Worm (Caenorhabditis elegans) whole organism, L1 larva: ENCODE measurements around the gene maoc-1.

Source experiments
- C16A3.4 ChIP-seq: fragments of 150-350 bp; optimal IDR thresholded peaks from 2 replicates; lab custom pipeline; 2014; ENCODE audit warnings: missing biosample characterization, missing genetic modification characterization
- F16B12.6 ChIP-seq: fragments of 150-350 bp; optimal IDR thresholded peaks from 2 replicates; lab custom pipeline; 2014; ENCODE audit warnings: missing biosample characterization, missing genetic modification characterization
- ama-1 ChIP-seq: fragments of 150-350 bp; optimal IDR thresholded peaks from 2 replicates; lab custom pipeline; 2014
- ceh-63 ChIP-seq: fragments of 200-800 bp; sonication (Bioruptor generic); optimal IDR thresholded peaks from 2 replicates; lab custom pipeline; 2018; ENCODE audit warnings: mild to moderate bottlenecking, missing genetic modification characterization, missing compliant biosample characterization
- ceh-8 ChIP-seq: fragments of 200-800 bp; sonication (Bioruptor generic); optimal IDR thresholded peaks from 2 replicates; lab custom pipeline; 2018; ENCODE audit warnings: mild to moderate bottlenecking, missing genetic modification characterization, moderate library complexity, missing compliant biosample characterization
- ceh-82 ChIP-seq, 3 experiments: fragments of 150-350 bp in 1 of 3; sonication (generic microtip) in 2 of 3; optimal IDR thresholded peaks; 2 replicates each; lab custom pipeline; 2014 to 2017; ENCODE audit warnings: missing biosample characterization in 3 of 3, missing genetic modification characterization in 3 of 3
- dsc-1 ChIP-seq: sonication (generic microtip); optimal IDR thresholded peaks from 2 replicates; lab custom pipeline; 2016; ENCODE audit warnings: mild to moderate bottlenecking, missing genetic modification characterization, missing compliant biosample characterization
- efl-1 ChIP-seq, 4 experiments: fragments of 150-350 bp; optimal IDR thresholded peaks in 3 of 4; peaks in 1 of 4; 1 replicate in 1 of 4; 2 replicates in 3 of 4; lab custom pipeline; 2014; ENCODE audit warnings: missing biosample characterization in 2 of 4, missing genetic modification characterization in 2 of 4, missing genetic modification reagents in 2 of 4
- efl-3 ChIP-seq: fragments of 200-800 bp; sonication (Bioruptor generic); optimal IDR thresholded peaks from 2 replicates; lab custom pipeline; 2018; ENCODE audit warnings: mild to moderate bottlenecking, missing genetic modification characterization, missing compliant biosample characterization
- egl-13 ChIP-seq: sonication (generic microtip); optimal IDR thresholded peaks from 2 replicates; lab custom pipeline; 2016; ENCODE audit warnings: missing genotype, missing genetic modification reagents, missing genetic modification characterization, missing compliant biosample characterization
- fkh-10 ChIP-seq: sonication (generic microtip); optimal IDR thresholded peaks from 2 replicates; lab custom pipeline; 2017; ENCODE audit warnings: missing biosample characterization, missing genetic modification reagents, missing genetic modification characterization
- fkh-8 ChIP-seq: sonication (generic microtip); optimal IDR thresholded peaks from 2 replicates; lab custom pipeline; 2016; ENCODE audit warnings: mild to moderate bottlenecking, missing genetic modification characterization, missing compliant biosample characterization
- irx-1 ChIP-seq: sonication (generic microtip); optimal IDR thresholded peaks from 2 replicates; lab custom pipeline; 2016; ENCODE audit warnings: missing genetic modification characterization, missing compliant biosample characterization
- lin-13 ChIP-seq: fragments of 150-350 bp; optimal IDR thresholded peaks from 2 replicates; lab custom pipeline; 2014; ENCODE audit warnings: missing biosample characterization, missing genetic modification reagents, missing genetic modification characterization
- lin-14 ChIP-seq: fragments of 200-800 bp; sonication (Bioruptor generic); optimal IDR thresholded peaks from 2 replicates; lab custom pipeline; 2018; ENCODE audit warnings: mild to moderate bottlenecking, missing genetic modification characterization, moderate library complexity, missing compliant biosample characterization
- lin-35 ChIP-seq, 2 experiments: fragments of 150-350 bp; optimal IDR thresholded peaks; 2 replicates each; lab custom pipeline; 2014; ENCODE audit warnings: missing biosample characterization in 2 of 2, missing genetic modification characterization in 2 of 2, missing genetic modification reagents in 2 of 2
- lin-39 ChIP-seq: fragments of 150-350 bp; optimal IDR thresholded peaks from 2 replicates; lab custom pipeline; 2014; ENCODE audit warnings: missing biosample characterization, missing genetic modification reagents, missing genetic modification characterization
- lir-3 ChIP-seq: sonication (generic microtip); optimal IDR thresholded peaks from 2 replicates; lab custom pipeline; 2016; ENCODE audit warnings: mild to moderate bottlenecking, missing genetic modification characterization, moderate library complexity, missing compliant biosample characterization; ENCODE audit not compliant: poor library complexity
- lsy-2 ChIP-seq, 2 experiments: fragments of 150-350 bp; optimal IDR thresholded peaks; 2 replicates each; lab custom pipeline; 2014; ENCODE audit warnings: missing biosample characterization in 2 of 2, missing genetic modification characterization in 2 of 2
- mab-9 ChIP-seq: fragments of 200-800 bp; sonication (Bioruptor generic); IDR thresholded peaks from 2 replicates; pipeline ENCODE4 v1.3.6; 2022; ENCODE audit warnings: missing genetic modification reagents, missing genetic modification characterization, missing compliant biosample characterization
- mdl-1 ChIP-seq, 2 experiments: fragments of 150-350 bp; optimal IDR thresholded peaks; 2 replicates each; lab custom pipeline; 2014 to 2017; ENCODE audit warnings: missing biosample characterization in 2 of 2, missing genetic modification characterization in 2 of 2, inconsistent platforms in 1 of 2
- mef-2 ChIP-seq: fragments of 150-350 bp; optimal IDR thresholded peaks from 2 replicates; lab custom pipeline; 2014; ENCODE audit warnings: missing biosample characterization, missing genetic modification characterization
- mep-1 ChIP-seq: fragments of 150-350 bp; optimal IDR thresholded peaks from 2 replicates; lab custom pipeline; 2014; ENCODE audit warnings: missing biosample characterization, missing genetic modification characterization
- nhr-11 ChIP-seq: fragments of 150-350 bp; optimal IDR thresholded peaks from 2 replicates; lab custom pipeline; 2014; ENCODE audit warnings: missing biosample characterization, missing genetic modification characterization
- nhr-19 ChIP-seq: fragments of 200-800 bp; sonication (Bioruptor generic); conservative IDR thresholded peaks from 2 replicates; pipeline ENCODE4 v1.3.6; 2022; ENCODE audit warnings: missing genetic modification characterization, missing compliant biosample characterization
- nhr-20 ChIP-seq: sonication (generic microtip); optimal IDR thresholded peaks from 2 replicates; lab custom pipeline; 2016; ENCODE audit warnings: mild to moderate bottlenecking, missing genetic modification characterization, missing compliant biosample characterization
- nhr-28 ChIP-seq: fragments of 150-350 bp; optimal IDR thresholded peaks from 2 replicates; lab custom pipeline; 2014; ENCODE audit warnings: missing biosample characterization, missing genetic modification characterization
- nhr-47 ChIP-seq: sonication (generic microtip); optimal IDR thresholded peaks from 2 replicates; lab custom pipeline; 2016; ENCODE audit warnings: mild to moderate bottlenecking, missing genetic modification characterization, moderate library complexity, missing compliant biosample characterization
- nhr-71 ChIP-seq: sonication (generic microtip); optimal IDR thresholded peaks from 2 replicates; lab custom pipeline; 2016; ENCODE audit warnings: mild to moderate bottlenecking, missing genetic modification characterization, moderate library complexity, missing compliant biosample characterization
- nhr-76 ChIP-seq: sonication (generic microtip); optimal IDR thresholded peaks from 2 replicates; lab custom pipeline; 2017; ENCODE audit warnings: missing biosample characterization, missing genetic modification characterization
- nhr-77 ChIP-seq: fragments of 150-350 bp; optimal IDR thresholded peaks from 2 replicates; lab custom pipeline; 2014; ENCODE audit warnings: missing biosample characterization, missing genetic modification characterization
- nhr-84 ChIP-seq: sonication (generic microtip); optimal IDR thresholded peaks from 2 replicates; lab custom pipeline; 2017; ENCODE audit warnings: missing biosample characterization, missing genetic modification characterization
- nhr-85 ChIP-seq: sonication (generic microtip); peaks from one replicate; lab custom pipeline; 2016; ENCODE audit warnings: missing genetic modification characterization, inconsistent platforms, missing compliant biosample characterization
- pqm-1 ChIP-seq: sonication (generic microtip); optimal IDR thresholded peaks from 3 replicates; lab custom pipeline; 2017; ENCODE audit warnings: missing biosample characterization, missing genetic modification characterization
- rnt-1 ChIP-seq: sonication (generic microtip); optimal IDR thresholded peaks from 2 replicates; lab custom pipeline; 2016; ENCODE audit warnings: mild to moderate bottlenecking, missing genetic modification characterization, moderate library complexity, missing compliant biosample characterization
- skn-1 ChIP-seq: fragments of 150-350 bp; optimal IDR thresholded peaks from 2 replicates; lab custom pipeline; 2014; ENCODE audit warnings: missing biosample characterization, missing genetic modification characterization
- snu-23 ChIP-seq: sonication (generic microtip); optimal IDR thresholded peaks from 2 replicates; lab custom pipeline; 2016; ENCODE audit warnings: missing genetic modification characterization, missing compliant biosample characterization
- sup-37 ChIP-seq: fragments of 200-800 bp; sonication (Bioruptor generic); optimal IDR thresholded peaks from 2 replicates; lab custom pipeline; 2018; ENCODE audit warnings: mild to moderate bottlenecking, missing genetic modification characterization, missing compliant biosample characterization
- swsn-7 ChIP-seq: sonication (generic microtip); optimal IDR thresholded peaks from 2 replicates; lab custom pipeline; 2016; ENCODE audit warnings: missing genetic modification characterization, missing compliant biosample characterization
- tbx-2 ChIP-seq: sonication (generic microtip); optimal IDR thresholded peaks from 2 replicates; lab custom pipeline; 2016; ENCODE audit warnings: missing genetic modification characterization, missing compliant biosample characterization
- unc-130 ChIP-seq: fragments of 150-350 bp; optimal IDR thresholded peaks from 2 replicates; lab custom pipeline; 2017; ENCODE audit warnings: missing biosample characterization, missing genetic modification characterization, inconsistent platforms
- unc-62 ChIP-seq: fragments of 150-350 bp; optimal IDR thresholded peaks from 2 replicates; lab custom pipeline; 2014; ENCODE audit warnings: missing biosample characterization, missing genetic modification reagents, missing genetic modification characterization
- unc-86 ChIP-seq: sonication (generic microtip); optimal IDR thresholded peaks from 2 replicates; lab custom pipeline; 2016; ENCODE audit warnings: missing genetic modification characterization, missing compliant biosample characterization
- vab-15 ChIP-seq: sonication (generic microtip); optimal IDR thresholded peaks from 2 replicates; lab custom pipeline; 2017; ENCODE audit warnings: missing genotype, mild to moderate bottlenecking, missing genetic modification characterization, missing compliant biosample characterization
- xbp-1 ChIP-seq: sonication (generic microtip); optimal IDR thresholded peaks from 2 replicates; lab custom pipeline; 2016; ENCODE audit warnings: missing genetic modification characterization, missing compliant biosample characterization
- ztf-11 ChIP-seq, 2 experiments: sonication (generic microtip); optimal IDR thresholded peaks; 2 replicates each; lab custom pipeline; 2016 to 2017; ENCODE audit warnings: missing genetic modification characterization in 2 of 2, missing biosample characterization in 1 of 2, missing compliant biosample characterization in 1 of 2
- ztf-4 ChIP-seq: fragments of 150-350 bp; optimal IDR thresholded peaks from 2 replicates; lab custom pipeline; 2014; ENCODE audit warnings: missing biosample characterization, missing genetic modification characterization

The maoc-1 gene

DNA sequence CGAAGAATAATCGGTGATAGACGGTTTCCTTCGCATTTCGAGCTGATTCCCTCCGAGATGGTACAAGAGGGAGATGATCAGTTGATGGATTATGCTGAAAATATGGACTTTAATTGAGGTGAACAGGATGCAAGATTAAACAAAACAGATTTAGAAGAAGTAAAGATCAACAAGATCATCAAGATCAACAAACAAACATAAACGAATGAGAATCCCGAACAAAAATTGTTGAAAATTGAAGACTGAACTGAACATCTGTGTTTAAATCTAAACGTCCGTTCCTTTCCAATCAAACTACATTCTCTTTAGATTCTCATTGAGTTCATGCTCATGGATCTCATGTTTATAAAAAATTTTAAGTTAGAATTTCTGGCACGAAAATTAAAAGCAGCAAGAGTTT, 21.2 kb upstream of the maoc-1 start, which contains the start of gene glc-4:
Gene glc-4, minus strand, starts transcription at position 101 of the 400 bp plus-strand sequence.
- TF ChIP-seq unc-62 (no peak), ceh-63 (GFP tag; lab: Kevin White, UChicago) (no peak), efl-1 (optimal IDR thresholded peaks at IDR 0.05; lab: Kevin White, UChicago) (no peak), efl-1 (GFP tag; optimal IDR thresholded peaks at IDR 0.05 in 1 of 2; lab: Kevin White, UChicago) (peak in 1 of 2 experiments; percentile 28)

ce11 chrII:7176108-7176507, 20.0 kb upstream of the maoc-1 start:
- TF ChIP-seq irx-1 (no peak), ceh-8 (GFP tag; lab: Kevin White, UChicago) (peak; percentile 58), vab-15 (tag; lab: Kevin White, UChicago) (no peak), fkh-10 (peak; percentile 59), nhr-47 (peak; percentile 11)
- TF ChIP-seq, all 84 proteins: peak for 3

DNA sequence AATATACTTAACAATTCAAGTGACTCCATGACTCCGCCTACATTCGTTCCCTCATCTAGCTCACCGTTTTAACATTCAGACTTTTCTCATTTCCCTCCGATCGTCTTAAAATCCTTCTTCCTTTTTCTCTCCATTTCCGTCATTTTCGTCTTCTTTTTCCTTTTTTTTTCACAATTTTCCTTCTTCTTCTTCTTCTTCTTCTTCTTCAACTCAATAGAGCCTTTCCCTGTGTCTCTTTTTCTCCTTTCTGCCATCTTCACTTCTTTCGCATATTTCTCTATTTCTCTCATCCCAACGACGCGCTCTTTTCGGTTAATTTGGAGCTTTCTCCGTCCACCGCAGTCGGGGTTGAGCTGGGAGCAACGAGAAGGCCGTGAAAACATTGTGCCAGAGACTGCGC, 13.4 kb upstream of the maoc-1 start:
- peak; percentile 25 to 50 for TF ChIP-seq lsy-2 (tag; optimal IDR thresholded peaks at IDR 0.05; lab: Kevin White, UChicago)
- no peak for TF ChIP-seq nhr-77 (tag; lab: Kevin White, UChicago)
- TF ChIP-seq tbx-2 (tag; lab: Kevin White, UChicago): no peak
- peak in 1 of 3 experiments; percentile 37 for TF ChIP-seq ceh-82 (tag; optimal IDR thresholded peaks at IDR 0.05; lab: Kevin White, UChicago)
- TF ChIP-seq fkh-8 (tag; lab: Kevin White, UChicago): peak; percentile 0
- TF ChIP-seq xbp-1: peak; percentile 10
- peak; percentile 14 for TF ChIP-seq swsn-7 (tag; lab: Kevin White, UChicago)
- no peak for TF ChIP-seq nhr-20 (tag; lab: Kevin White, UChicago)
- TF ChIP-seq lin-39: no peak
- peak in 1 of 2 experiments; percentile 6 for TF ChIP-seq efl-1 (optimal IDR thresholded peaks at IDR 0.05; lab: Kevin White, UChicago)
- TF ChIP-seq efl-1 (GFP tag; optimal IDR thresholded peaks at IDR 0.05 in 1 of 2; lab: Kevin White, UChicago): peak in 1 of 2 experiments; percentile 74
- TF ChIP-seq nhr-85 (tag; lab: Kevin White, UChicago): no peak
- TF ChIP-seq dsc-1: peak; percentile 3
- no peak for TF ChIP-seq ztf-11 (tag; optimal IDR thresholded peaks at IDR 0.05; lab: Kevin White, UChicago)
- TF ChIP-seq nhr-47: peak; percentile 41
- peak; percentile 35 for TF ChIP-seq mep-1 (tag; lab: Kevin White, UChicago)
- no peak for TF ChIP-seq mef-2 (tag; lab: Kevin White, UChicago)
- TF ChIP-seq skn-1 (tag; lab: Kevin White, UChicago): no peak
- no peak for TF ChIP-seq pqm-1 (tag; lab: Kevin White, UChicago)
- TF ChIP-seq nhr-71 (tag; lab: Kevin White, UChicago): peak; percentile 41
- TF ChIP-seq F16B12.6 (tag; lab: Kevin White, UChicago): no peak
- TF ChIP-seq lir-3 (tag; lab: Kevin White, UChicago): peak; percentile 53
- TF ChIP-seq fkh-10: peak; percentile 71
- TF ChIP-seq ama-1: no peak
- TF ChIP-seq sup-37: no peak
- TF ChIP-seq snu-23 (GFP tag; lab: Kevin White, UChicago): peak; percentile 19
- peak in 1 of 2 experiments; percentile 9 for TF ChIP-seq lin-35 (GFP tag; optimal IDR thresholded peaks at IDR 0.05; lab: Kevin White, UChicago)
- TF ChIP-seq lin-14 (GFP tag; lab: Kevin White, UChicago): peak; percentile 83
- peak; percentile 37 for TF ChIP-seq egl-13 (tag; lab: Kevin White, UChicago)

ce11 chrII:7183493-7184272, 12.4 kb upstream of the maoc-1 start, which contains the start of gene pdl-1:
Gene pdl-1, plus strand, starts transcription at chrII:7183801.
- TF ChIP-seq mab-9 (no peak), ztf-4 (peak; percentile 75), nhr-28 (tag; lab: Kevin White, UChicago) (no peak), lin-13 (GFP tag; lab: Kevin White, UChicago) (peak; percentile 27), unc-86 (tag; lab: Kevin White, UChicago) (peak; percentile 48), rnt-1 (tag; lab: Kevin White, UChicago) (peak; percentile 79), nhr-19 (GFP tag; lab: Robert Waterston, UW) (peak; percentile 73), efl-1 (optimal IDR thresholded peaks at IDR 0.05; lab: Kevin White, UChicago) (peak; percentile 44 to 60), efl-1 (GFP tag; optimal IDR thresholded peaks at IDR 0.05 in 1 of 2; lab: Kevin White, UChicago) (peak; percentile 35 to 96), nhr-76 (tag; lab: Kevin White, UChicago) (no peak), nhr-77 (tag; lab: Kevin White, UChicago) (no peak), nhr-84 (tag; lab: Kevin White, UChicago) (no peak), ceh-82 (tag; optimal IDR thresholded peaks at IDR 0.05; lab: Kevin White, UChicago) (peak; percentile 35 to 83 (median 68)), C16A3.4 (tag; lab: Kevin White, UChicago) (peak; percentile 84), efl-3 (GFP tag; lab: Kevin White, UChicago) (no peak), unc-130 (tag; lab: Kevin White, UChicago) (peak; percentile 15), nhr-11 (tag; lab: Kevin White, UChicago) (no peak), mdl-1 (tag; optimal IDR thresholded peaks at IDR 0.05; lab: Kevin White, UChicago) (peak in 1 of 2 experiments; percentile 79)
